Fruit fly (Drosophila melanogaster): ENCODE data around the gene CG7099.

CG7099 gene

DNA sequence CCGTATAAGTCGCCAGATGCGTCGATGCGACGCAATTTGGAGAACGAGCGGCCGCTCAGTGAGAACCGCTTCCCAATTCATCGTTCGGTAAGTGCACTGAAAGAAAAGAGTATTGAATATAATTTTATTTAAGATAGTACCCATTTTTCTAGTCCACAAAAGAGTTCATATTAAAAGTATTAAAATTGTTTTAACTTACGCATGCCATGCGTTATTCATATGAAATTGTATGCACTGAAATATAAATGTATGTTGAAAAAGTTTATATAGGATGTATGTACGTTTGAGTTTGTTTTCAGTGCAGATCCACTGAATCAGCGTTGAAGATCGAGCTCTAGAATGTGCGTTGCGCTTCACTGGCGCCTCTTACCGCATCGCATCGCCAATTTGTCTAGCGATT lies 12.2 kb downstream of the CG7099 start (continued):
- TF ChIP-seq CG6175 (GFP tag; IDR thresholded peaks at IDR 0.05) (no peak), CG12219 (GFP tag; optimal IDR thresholded peaks at IDR 0.05) (no peak), CG7963 (GFP tag; IDR thresholded peaks at IDR 0.05; ENCODE audit: partially characterized antibody) (no peak), CG34376 (GFP tag; optimal IDR thresholded peaks at IDR 0.05) (no peak), eve (GFP tag; optimal IDR thresholded peaks at IDR 0.05) (no peak), CG11398 (GFP tag; optimal IDR thresholded peaks at IDR 0.05) (no peak), pros (GFP tag; optimal IDR thresholded peaks at IDR 0.05) (no peak), Fer1 (GFP tag; optimal IDR thresholded peaks at IDR 0.05) (no peak), Ssrp (tag; optimal IDR thresholded peaks at IDR 0.05) (no peak), jigr1 (GFP tag; IDR thresholded peaks at IDR 0.05) (no peak), pnt (GFP tag; optimal IDR thresholded peaks at IDR 0.05) (no peak), CG2120 (GFP tag; optimal IDR thresholded peaks at IDR 0.05) (peak; percentile 9), CG8924 (tag; optimal IDR thresholded peaks at IDR 0.05) (no peak), lbe (GFP tag; optimal IDR thresholded peaks at IDR 0.05) (no peak), al (GFP tag; IDR thresholded peaks at IDR 0.05) (no peak)

DNA sequence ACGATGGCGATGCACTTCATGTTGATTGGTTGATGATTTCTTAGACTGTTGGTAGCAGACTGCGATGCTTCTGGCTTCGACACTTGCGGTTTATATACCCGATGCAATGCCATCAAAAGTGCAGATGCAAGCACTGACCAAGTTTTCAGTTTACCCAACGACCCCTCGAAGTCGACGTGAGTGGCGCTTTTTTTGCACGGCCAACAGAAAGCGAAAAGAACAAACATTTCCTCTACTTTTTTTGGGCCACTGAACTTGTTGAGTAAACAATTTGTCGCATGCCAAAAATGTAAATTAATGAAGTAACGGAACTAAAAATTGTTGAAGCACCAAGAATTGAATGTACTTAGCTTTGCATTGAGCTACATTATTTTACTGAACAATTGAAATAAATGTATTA lies 24.2 kb downstream of the CG7099 start, which contains the start of gene Vm34Ca:
Gene Vm34Ca (minus strand): TSS at position 66 of the 400 bp plus-strand sequence.
- 0 out of 3 replicates have a peak, but pooled peaks have one; percentile 12 for TF ChIP-seq CG14860 (GFP tag; IDR thresholded peaks at IDR 0.05; ENCODE audit: partially characterized antibody)
- TF ChIP-seq CG10654 (GFP tag; optimal IDR thresholded peaks at IDR 0.05) = no peak
- no peak for TF ChIP-seq chm (GFP tag; IDR thresholded peaks at IDR 0.05)
- no peak for TF ChIP-seq CG10267 (tag; optimal IDR thresholded peaks at IDR 0.05)
- TF ChIP-seq CG10147 (GFP tag; optimal IDR thresholded peaks at IDR 0.05) = no peak

DNA sequence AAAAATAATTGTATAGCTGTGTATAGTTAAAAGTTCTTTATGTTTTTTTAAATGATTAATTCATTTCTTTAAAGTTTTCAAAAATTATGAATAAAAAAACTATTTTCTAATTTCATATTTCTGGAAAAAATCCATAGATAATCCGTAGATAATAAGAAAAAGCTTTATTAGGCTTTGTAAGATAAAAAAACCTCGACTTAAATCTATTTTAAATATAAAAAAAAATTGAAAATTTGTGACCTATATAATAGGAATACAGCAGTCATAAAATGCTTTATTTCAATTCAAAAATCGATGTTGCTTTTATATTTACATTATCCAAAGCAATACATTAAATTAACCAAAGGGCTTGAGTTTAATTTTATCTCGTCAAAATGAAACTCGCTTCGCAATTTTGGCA lies 24.8 kb downstream of the CG7099 start, which contains the start of gene Flad2:
Gene Flad2 (plus strand): TSS at position 301 of the 400 bp plus-strand sequence.
- TF ChIP-seq CG31365 (tag; optimal IDR thresholded peaks at IDR 0.05) = no peak
- TF ChIP-seq fd102C (GFP tag; optimal IDR thresholded peaks at IDR 0.05) = no peak
- TF ChIP-seq D (optimal IDR thresholded peaks at IDR 0.05) = no peak
- TF ChIP-seq D (GFP tag; optimal IDR thresholded peaks at IDR 0.05) = no peak
- no peak for TF ChIP-seq h (optimal IDR thresholded peaks at IDR 0.05)
- no peak for TF ChIP-seq BtbVII (GFP tag; optimal IDR thresholded peaks at IDR 0.05)
- no peak for TF ChIP-seq Usf (GFP tag; optimal IDR thresholded peaks at IDR 0.05)
- TF ChIP-seq Bgb (GFP tag; IDR thresholded peaks at IDR 0.05; ENCODE audit: partially characterized antibody) = no peak
- TF ChIP-seq wor (GFP tag; IDR thresholded peaks at IDR 0.05) = no peak
- no peak for TF ChIP-seq CG12071 (GFP tag; optimal IDR thresholded peaks at IDR 0.05)
- no peak for TF ChIP-seq CG17612 (GFP tag; IDR thresholded peaks at IDR 0.05)
- no peak for TF ChIP-seq nom (GFP tag; optimal IDR thresholded peaks at IDR 0.05)
- TF ChIP-seq CG6272 (GFP tag; IDR thresholded peaks at IDR 0.05) = no peak
- no peak for TF ChIP-seq NFAT (GFP tag; IDR thresholded peaks at IDR 0.05)
- TF ChIP-seq Chrac-16 (GFP tag; optimal IDR thresholded peaks at IDR 0.05) = no peak

DNA sequence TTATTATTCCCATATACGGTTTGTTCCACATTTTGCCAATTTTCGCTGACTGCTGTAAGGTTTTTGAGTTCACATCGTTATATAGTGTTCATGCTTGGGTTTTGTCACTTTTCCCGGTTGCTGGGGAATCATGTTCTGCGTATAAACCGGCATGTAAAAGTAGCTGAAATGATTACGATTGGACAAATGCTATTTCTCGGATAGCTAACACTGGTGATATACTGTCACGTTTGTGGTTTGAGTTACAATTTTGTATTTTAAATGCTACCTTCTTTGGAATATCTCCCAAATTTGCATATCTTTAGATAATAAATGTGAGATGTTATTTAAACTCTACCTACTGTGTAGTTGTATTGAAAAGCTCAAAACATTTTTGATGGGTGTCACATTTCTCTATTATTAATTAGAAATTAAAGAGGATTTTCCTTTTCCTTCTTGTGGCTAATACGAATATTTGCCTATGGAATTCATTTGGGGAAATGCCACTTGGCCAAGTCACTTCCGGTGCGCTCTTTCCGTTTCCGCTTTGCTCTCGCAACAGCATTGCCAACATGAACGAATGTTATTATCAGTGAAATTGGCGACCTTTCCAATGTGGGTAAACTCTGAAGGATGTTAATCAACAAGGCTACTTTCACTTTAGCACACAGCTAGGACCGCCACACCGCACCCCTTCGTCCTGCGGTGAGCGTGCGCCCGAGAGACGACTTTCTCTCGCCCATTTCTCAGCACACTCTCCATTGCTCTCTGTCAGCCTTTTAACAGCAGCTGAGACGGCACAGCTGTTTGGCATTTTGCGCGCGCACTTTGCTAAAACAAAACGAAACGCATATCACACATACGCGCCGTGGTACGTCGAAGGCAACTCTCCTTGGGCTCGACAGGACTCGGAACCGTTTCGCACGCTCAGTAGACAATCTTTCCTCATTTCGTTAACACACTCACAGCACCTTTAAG lies 27.4 kb downstream of the CG7099 start, which contains the start of the genes CG16956, CG42784 and CG43850:
Gene CG16956 (minus strand): TSS at position 51 of the 957 bp plus-strand sequence.
Gene CG42784 (plus strand): TSS at position 907 of the 957 bp plus-strand sequence.
Gene CG43850 (plus strand): TSS at position 907 of the 957 bp plus-strand sequence.
- no peak for TF ChIP-seq CG8924 (tag; optimal IDR thresholded peaks at IDR 0.05)
- TF ChIP-seq CG12744 (GFP tag; optimal IDR thresholded peaks at IDR 0.05) = no peak
- TF ChIP-seq CG17385 (GFP tag; optimal IDR thresholded peaks at IDR 0.05) = peak; percentile 78
- no peak for TF ChIP-seq Gug (GFP tag; IDR thresholded peaks at IDR 0.05)
- TF ChIP-seq CG7372 (GFP tag; IDR thresholded peaks at IDR 0.05) = no peak
- TF ChIP-seq dan (GFP tag; IDR thresholded peaks at IDR 0.05) = no peak
- TF ChIP-seq CG18764 (GFP tag; optimal IDR thresholded peaks at IDR 0.05) = no peak
- no peak for TF ChIP-seq CG6175 (GFP tag; IDR thresholded peaks at IDR 0.05)
- no peak for TF ChIP-seq Max (GFP tag; optimal IDR thresholded peaks at IDR 0.05)
- TF ChIP-seq Hr51 (GFP tag; optimal IDR thresholded peaks at IDR 0.05) = peak in 1 of 2 experiments; percentile 69
- no peak for TF ChIP-seq tio (GFP tag; optimal IDR thresholded peaks at IDR 0.05)
- TF ChIP-seq MESR4 (GFP tag; optimal IDR thresholded peaks at IDR 0.05) = peak; percentile 11
- no peak for TF ChIP-seq E2f1 (GFP tag; IDR thresholded peaks at IDR 0.05)
- no peak for TF ChIP-seq gt (GFP tag; IDR thresholded peaks at IDR 0.05)

All from whole organism, embryonic.